Fruit fly (Drosophila melanogaster): ENCODE results near the gene CG11815.

CG11815 gene

dm6 chr3L:1969539-1970337 is 1.3 kb downstream of the CG11815 start, which contains the start of gene CG1927 (continued):
- TF ChIP-seq unc-4 (GFP tag; IDR thresholded peaks at IDR 0.05; ENCODE audit: partially characterized antibody) (0 out of 2 replicates have a peak, but pooled peaks have one; percentile 26), Fer2 (tag; optimal IDR thresholded peaks at IDR 0.05) (no peak), kni (GFP tag; optimal IDR thresholded peaks at IDR 0.05) (no peak), slp2 (GFP tag; optimal IDR thresholded peaks at IDR 0.05) (no peak), chif (GFP tag; optimal IDR thresholded peaks at IDR 0.05) (no peak), sob (GFP tag; IDR thresholded peaks at IDR 0.05) (0 out of 2 replicates have a peak, but pooled peaks have one; percentile 24), Max (GFP tag; optimal IDR thresholded peaks at IDR 0.05) (no peak), Hr78 (GFP tag; optimal IDR thresholded peaks at IDR 0.05) (no peak), Bgb (GFP tag; IDR thresholded peaks at IDR 0.05; ENCODE audit: partially characterized antibody) (peak; percentile 55; the same call in 1 of the 2 replicates), HmgZ (tag; optimal IDR thresholded peaks at IDR 0.05) (no peak), Trl (optimal IDR thresholded peaks at IDR 0.05) (peak in 1 of 2 experiments; percentile 36), Trl (GFP tag; optimal IDR thresholded peaks at IDR 0.05) (no peak), CG4820 (GFP tag; optimal IDR thresholded peaks at IDR 0.05) (no peak), CG10431 (GFP tag; optimal IDR thresholded peaks at IDR 0.05) (no peak), Lim3 (GFP tag; IDR thresholded peaks at IDR 0.05) (no peak), kay (GFP tag; optimal IDR thresholded peaks at IDR 0.05) (no peak), CG2129 (GFP tag; IDR thresholded peaks at IDR 0.05; ENCODE audit: partially characterized antibody) (no peak), nau (GFP tag; optimal IDR thresholded peaks at IDR 0.05) (no peak), CG10267 (tag; optimal IDR thresholded peaks at IDR 0.05) (no peak), CG8290 (GFP tag; optimal IDR thresholded peaks at IDR 0.05) (no peak), CG8290 (tag; optimal IDR thresholded peaks at IDR 0.05) (peak in 1 of 2 experiments; percentile 46), Eip74EF (GFP tag; optimal IDR thresholded peaks at IDR 0.05) (peak in 1 of 2 experiments; percentile 35), CG4328 (GFP tag; optimal IDR thresholded peaks at IDR 0.05) (no peak), ara (GFP tag; IDR thresholded peaks at IDR 0.05) (no peak), dmrt99B (tag; optimal IDR thresholded peaks at IDR 0.05) (no peak), Rfx (GFP tag; IDR thresholded peaks at IDR 0.05) (no peak), salm (tag; optimal IDR thresholded peaks at IDR 0.05) (no peak), Dip2 (GFP tag; IDR thresholded peaks at IDR 0.05) (no peak), CG2120 (GFP tag; optimal IDR thresholded peaks at IDR 0.05) (no peak), ase (GFP tag; IDR thresholded peaks at IDR 0.05) (no peak), Fer3 (tag; optimal IDR thresholded peaks at IDR 0.05) (peak; percentile 15), CG6254 (GFP tag; optimal IDR thresholded peaks at IDR 0.05) (no peak), CG34376 (GFP tag; optimal IDR thresholded peaks at IDR 0.05) (no peak), pzg (GFP tag; optimal IDR thresholded peaks at IDR 0.05) (peak; percentile 54), yki (optimal IDR thresholded peaks at IDR 0.05) (no peak), Nf-YA (GFP tag; IDR thresholded peaks at IDR 0.05) (no peak), CG4854 (GFP tag; optimal IDR thresholded peaks at IDR 0.05) (no peak), CG11695 (GFP tag; IDR thresholded peaks at IDR 0.05) (no peak), CG9797 (GFP tag; optimal IDR thresholded peaks at IDR 0.05) (peak; percentile 28), wdn (GFP tag; IDR thresholded peaks at IDR 0.05) (no peak), CG3726 (GFP tag; IDR thresholded peaks at IDR 0.05) (no peak), Dbx (GFP tag; IDR thresholded peaks at IDR 0.05) (peak; percentile 57; the same call in 2 of the 3 replicates), CG9876 (GFP tag; optimal IDR thresholded peaks at IDR 0.05) (no peak), Doc3 (GFP tag; IDR thresholded peaks at IDR 0.05; ENCODE audit: partially characterized antibody) (no peak), ci (GFP tag; IDR thresholded peaks at IDR 0.05) (0 out of 3 replicates have a peak, but pooled peaks have one; percentile 28), CG8765 (GFP tag; IDR thresholded peaks at IDR 0.05) (no peak), CG18599 (GFP tag; optimal IDR thresholded peaks at IDR 0.05) (no peak), emc (GFP tag; optimal IDR thresholded peaks at IDR 0.05) (no peak), CHES-1-like (GFP tag; optimal IDR thresholded peaks at IDR 0.05) (no peak), sqz (GFP tag; optimal IDR thresholded peaks at IDR 0.05) (peak; percentile 17)
